Worm (Caenorhabditis elegans): ENCODE measurements around the gene gcy-15.
A peak's percentile ranks its signal among the peaks of the same experiment; 100 is the strongest.

Gene gcy-15

ce11 chrII:3156749-3157148, 40.1 kb downstream of the gcy-15 start, which contains the start of gene sri-33:
Gene sri-33 (minus strand): TSS chrII:3156849.
- TF ChIP-seq fkh-8 (tag; optimal IDR thresholded peaks at IDR 0.05) (peak; percentile 57), Y116A8C.19 (tag; optimal IDR thresholded peaks at IDR 0.05; ENCODE audit: borderline replicate concordance) (no peak)

ce11 chrII:3154383-3154782, 42.5 kb downstream of the gcy-15 start, which contains the start of gene sri-32:
Gene sri-32 (minus strand): TSS chrII:3154483.
- TF ChIP-seq C04F5.9 (tag; optimal IDR thresholded peaks at IDR 0.05) (no peak), swsn-7 (tag; optimal IDR thresholded peaks at IDR 0.05) (no peak), ceh-8 (GFP tag; optimal IDR thresholded peaks at IDR 0.05) (no peak), nhr-19 (GFP tag; conservative IDR thresholded peaks at IDR 0.05) (no peak), blmp-1 (tag; optimal IDR thresholded peaks at IDR 0.05) (no peak), dpl-1 (GFP tag; optimal IDR thresholded peaks at IDR 0.05) (no peak), elt-2 (tag; optimal IDR thresholded peaks at IDR 0.05) (no peak), egl-27 (tag; optimal IDR thresholded peaks at IDR 0.05) (no peak), nhr-11 (tag; optimal IDR thresholded peaks at IDR 0.05) (no peak), lin-14 (GFP tag; optimal IDR thresholded peaks at IDR 0.05) (no peak), pag-3 (tag; optimal IDR thresholded peaks at IDR 0.05; ENCODE audit: borderline replicate concordance, insufficient read depth) (no peak), ceh-90 (tag; optimal IDR thresholded peaks at IDR 0.05) (no peak), alr-1 (tag; optimal IDR thresholded peaks at IDR 0.05; ENCODE audit: borderline replicate concordance) (no peak), ama-1 (optimal IDR thresholded peaks at IDR 0.05) (no peak)

- no peak for TF ChIP-seq alr-1 (tag; optimal IDR thresholded peaks at IDR 0.05; ENCODE audit: borderline replicate concordance)
- TF ChIP-seq egl-27 (tag; optimal IDR thresholded peaks at IDR 0.05): no peak
- no peak for TF ChIP-seq ztf-11 (tag; optimal IDR thresholded peaks at IDR 0.05)
- no peak for TF ChIP-seq fos-1 (tag; optimal IDR thresholded peaks at IDR 0.05)
- no peak for TF ChIP-seq lir-3 (tag; optimal IDR thresholded peaks at IDR 0.05; ENCODE audit: poor library complexity)
- TF ChIP-seq fkh-8 (tag; optimal IDR thresholded peaks at IDR 0.05): no peak
- no peak for TF ChIP-seq blmp-1 (tag; optimal IDR thresholded peaks at IDR 0.05)
- no peak for TF ChIP-seq pax-3 (tag; optimal IDR thresholded peaks at IDR 0.05)
- TF ChIP-seq jun-1 (tag; optimal IDR thresholded peaks at IDR 0.05): no peak
- no peak for TF ChIP-seq ets-5 (GFP tag; IDR thresholded peaks at IDR 0.05)
- no peak for TF ChIP-seq snu-23 (GFP tag; optimal IDR thresholded peaks at IDR 0.05)
- TF ChIP-seq rnt-1 (tag; optimal IDR thresholded peaks at IDR 0.05): no peak
- TF ChIP-seq hpl-2 (GFP tag; optimal IDR thresholded peaks at IDR 0.05): no peak
- TF ChIP-seq grh-1 (GFP tag; IDR thresholded peaks at IDR 0.05): no peak
- no peak for TF ChIP-seq nhr-237 (tag; optimal IDR thresholded peaks at IDR 0.05)
- no peak for TF ChIP-seq hlh-17 (GFP tag; optimal IDR thresholded peaks at IDR 0.05; ENCODE audit: borderline replicate concordance)
Measured at ce11 chrII:3151615-3152014, 45.3 kb downstream of the gcy-15 start, which contains the start of the genes T10D4.14 and T10D4.19. Gene T10D4.14 (minus strand): TSS chrII:3151715. Gene T10D4.19 (plus strand): TSS chrII:3151918.

- TF ChIP-seq tlp-1 (tag; optimal IDR thresholded peaks at IDR 0.05) (no peak), hpl-2 (GFP tag; optimal IDR thresholded peaks at IDR 0.05) (no peak), snpc-4 (tag; optimal IDR thresholded peaks at IDR 0.05) (no peak), unc-130 (tag; optimal IDR thresholded peaks at IDR 0.05) (no peak), snu-23 (GFP tag; optimal IDR thresholded peaks at IDR 0.05) (no peak), nhr-20 (tag; optimal IDR thresholded peaks at IDR 0.05) (no peak), nhr-47 (tag; optimal IDR thresholded peaks at IDR 0.05) (no peak), ztf-4 (tag; optimal IDR thresholded peaks at IDR 0.05) (no peak), unc-86 (tag; optimal IDR thresholded peaks at IDR 0.05) (no peak), skn-1 (tag; optimal IDR thresholded peaks at IDR 0.05) (no peak), lin-14 (GFP tag; optimal IDR thresholded peaks at IDR 0.05) (no peak), Y116A8C.19 (tag; optimal IDR thresholded peaks at IDR 0.05; ENCODE audit: borderline replicate concordance) (no peak), lin-39 (tag; optimal IDR thresholded peaks at IDR 0.05) (no peak)
Measured at ce11 chrII:3149521-3150190, 47.2 kb downstream of the gcy-15 start, which contains the start of the genes T10D4.11 and T10D4.1. Gene T10D4.11 (minus strand): TSS chrII:3149621. Gene T10D4.1 (plus strand): TSS chrII:3150140.

All from whole organism, L1 larva.